Worm (Caenorhabditis elegans): Measurements from ENCODE around the gene ZK418.11.

ce11 chrIII:7107965-7108364 lies 7.9 kb downstream of the ZK418.11 start, which contains the start of gene odd-1:
- TF ChIP-seq tra-4 (tag; optimal IDR thresholded peaks at IDR 0.05) (no peak), ama-1 (optimal IDR thresholded peaks at IDR 0.05) (no peak), tbx-37 (GFP tag; conservative IDR thresholded peaks at IDR 0.05) (no peak), pes-1 (GFP tag; IDR thresholded peaks at IDR 0.05) (no peak), ceh-13 (GFP tag; optimal IDR thresholded peaks at IDR 0.05) (no peak), sea-1 (GFP tag; conservative IDR thresholded peaks at IDR 0.05) (no peak), flt-1 (GFP tag; IDR thresholded peaks at IDR 0.05) (no peak), B0310.2 (tag; optimal IDR thresholded peaks at IDR 0.05) (no peak), ceh-36 (tag; optimal IDR thresholded peaks at IDR 0.05) (no peak), hnd-1 (tag; optimal IDR thresholded peaks at IDR 0.05) (no peak), aly-1 (tag; optimal IDR thresholded peaks at IDR 0.05) (no peak), ets-7 (tag; optimal IDR thresholded peaks at IDR 0.05) (no peak)
